Worm (Caenorhabditis elegans): Measurements from ENCODE around the gene C14C6.5.

C14C6.5 gene

ce11 chrV:501230-501629 lies 35.2 kb upstream of the C14C6.5 start, which contains the start of gene str-256:
TSS of gene str-256 (minus strand) at chrV:501330.
- TF ChIP-seq scrt-1 (GFP tag; IDR thresholded peaks at IDR 0.05) (no peak), hmg-4 (GFP tag; optimal IDR thresholded peaks at IDR 0.05) (no peak), ama-1 (optimal IDR thresholded peaks at IDR 0.05) (no peak)

ce11 chrV:502803-503273 lies 33.6 kb upstream of the C14C6.5 start, which contains the start of gene T01G6.10:
TSS of gene T01G6.10 (minus strand) at chrV:503223.
- TF ChIP-seq flt-1 (GFP tag; IDR thresholded peaks at IDR 0.05), result no peak
- TF ChIP-seq hnd-1 (tag; optimal IDR thresholded peaks at IDR 0.05), result no peak
- no peak for TF ChIP-seq hmg-4 (GFP tag; optimal IDR thresholded peaks at IDR 0.05)
- TF ChIP-seq B0310.2 (tag; optimal IDR thresholded peaks at IDR 0.05), result no peak
- no peak for TF ChIP-seq ceh-36 (tag; optimal IDR thresholded peaks at IDR 0.05)
- no peak for TF ChIP-seq tbx-11 (GFP tag; IDR thresholded peaks at IDR 0.05)
- TF ChIP-seq sea-1 (GFP tag; conservative IDR thresholded peaks at IDR 0.05), result no peak
- no peak for TF ChIP-seq ama-1 (optimal IDR thresholded peaks at IDR 0.05)
- TF ChIP-seq scrt-1 (GFP tag; IDR thresholded peaks at IDR 0.05), result no peak
- TF ChIP-seq ets-7 (tag; optimal IDR thresholded peaks at IDR 0.05), result no peak

ce11 chrV:503728-504127 lies 32.7 kb upstream of the C14C6.5 start, which contains the start of gene srlf-35:
TSS of gene srlf-35 (plus strand) at chrV:504028.
- no peak for TF ChIP-seq sea-1 (GFP tag; conservative IDR thresholded peaks at IDR 0.05)
- no peak for TF ChIP-seq hmbx-1 (tag; optimal IDR thresholded peaks at IDR 0.05)
- TF ChIP-seq flt-1 (GFP tag; IDR thresholded peaks at IDR 0.05), result no peak
- TF ChIP-seq ets-7 (tag; optimal IDR thresholded peaks at IDR 0.05), result no peak
- TF ChIP-seq F13C5.2 (tag; optimal IDR thresholded peaks at IDR 0.05), result no peak
- TF ChIP-seq tbx-37 (GFP tag; conservative IDR thresholded peaks at IDR 0.05), result no peak
- TF ChIP-seq ama-1 (optimal IDR thresholded peaks at IDR 0.05), result no peak
- no peak for TF ChIP-seq ceh-13 (GFP tag; optimal IDR thresholded peaks at IDR 0.05)
- TF ChIP-seq tbx-11 (GFP tag; IDR thresholded peaks at IDR 0.05), result no peak
- no peak for TF ChIP-seq aly-1 (tag; optimal IDR thresholded peaks at IDR 0.05)
- no peak for TF ChIP-seq ceh-36 (tag; optimal IDR thresholded peaks at IDR 0.05)
- TF ChIP-seq hnd-1 (tag; optimal IDR thresholded peaks at IDR 0.05), result no peak
- TF ChIP-seq B0310.2 (tag; optimal IDR thresholded peaks at IDR 0.05), result no peak
- TF ChIP-seq pes-1 (GFP tag; IDR thresholded peaks at IDR 0.05), result no peak
- no peak for TF ChIP-seq tra-4 (tag; optimal IDR thresholded peaks at IDR 0.05)
- TF ChIP-seq scrt-1 (GFP tag; IDR thresholded peaks at IDR 0.05), result no peak
- TF ChIP-seq hmg-4 (GFP tag; optimal IDR thresholded peaks at IDR 0.05), result no peak

ce11 chrV:505191-505590 lies 31.2 kb upstream of the C14C6.5 start, which contains the start of gene srlf-19:
TSS of gene srlf-19 (plus strand) at chrV:505491.
- no peak for TF ChIP-seq B0310.2 (tag; optimal IDR thresholded peaks at IDR 0.05)
- no peak for TF ChIP-seq flt-1 (GFP tag; IDR thresholded peaks at IDR 0.05)
- no peak for TF ChIP-seq F13C5.2 (tag; optimal IDR thresholded peaks at IDR 0.05)
- TF ChIP-seq pes-1 (GFP tag; IDR thresholded peaks at IDR 0.05), result no peak
- no peak for TF ChIP-seq ets-7 (tag; optimal IDR thresholded peaks at IDR 0.05)
- no peak for TF ChIP-seq ceh-36 (tag; optimal IDR thresholded peaks at IDR 0.05)
- no peak for TF ChIP-seq aly-1 (tag; optimal IDR thresholded peaks at IDR 0.05)
- TF ChIP-seq tbx-37 (GFP tag; conservative IDR thresholded peaks at IDR 0.05), result no peak
- TF ChIP-seq tra-4 (tag; optimal IDR thresholded peaks at IDR 0.05), result no peak
- no peak for TF ChIP-seq hmbx-1 (tag; optimal IDR thresholded peaks at IDR 0.05)
- no peak for TF ChIP-seq tbx-11 (GFP tag; IDR thresholded peaks at IDR 0.05)
- TF ChIP-seq ceh-13 (GFP tag; optimal IDR thresholded peaks at IDR 0.05), result no peak
- no peak for TF ChIP-seq sea-1 (GFP tag; conservative IDR thresholded peaks at IDR 0.05)
- TF ChIP-seq ama-1 (optimal IDR thresholded peaks at IDR 0.05), result no peak
- TF ChIP-seq scrt-1 (GFP tag; IDR thresholded peaks at IDR 0.05), result no peak
- no peak for TF ChIP-seq hnd-1 (tag; optimal IDR thresholded peaks at IDR 0.05)
- no peak for TF ChIP-seq hmg-4 (GFP tag; optimal IDR thresholded peaks at IDR 0.05)

- TF ChIP-seq hmbx-1 (tag; optimal IDR thresholded peaks at IDR 0.05) (no peak), sea-1 (GFP tag; conservative IDR thresholded peaks at IDR 0.05) (no peak), pes-1 (GFP tag; IDR thresholded peaks at IDR 0.05) (no peak), B0310.2 (tag; optimal IDR thresholded peaks at IDR 0.05) (no peak), tra-4 (tag; optimal IDR thresholded peaks at IDR 0.05) (no peak)
These were observed 24.0 kb upstream of the C14C6.5 start, which contains the start of gene srh-37 for ce11 chrV:512420-512819. TSS of gene srh-37 (minus strand) at chrV:512520.

ce11 chrV:519445-519844 lies 17.0 kb upstream of the C14C6.5 start, which contains the start of gene nhr-210:
TSS of gene nhr-210 (minus strand) at chrV:519545.
- no peak for TF ChIP-seq scrt-1 (GFP tag; IDR thresholded peaks at IDR 0.05)
- no peak for TF ChIP-seq ama-1 (optimal IDR thresholded peaks at IDR 0.05)
- no peak for TF ChIP-seq ets-7 (tag; optimal IDR thresholded peaks at IDR 0.05)
- no peak for TF ChIP-seq sea-1 (GFP tag; conservative IDR thresholded peaks at IDR 0.05)
- TF ChIP-seq F13C5.2 (tag; optimal IDR thresholded peaks at IDR 0.05), result no peak
- TF ChIP-seq tbx-11 (GFP tag; IDR thresholded peaks at IDR 0.05), result no peak
- TF ChIP-seq pes-1 (GFP tag; IDR thresholded peaks at IDR 0.05), result no peak
- no peak for TF ChIP-seq ceh-13 (GFP tag; optimal IDR thresholded peaks at IDR 0.05)
- no peak for TF ChIP-seq hmg-4 (GFP tag; optimal IDR thresholded peaks at IDR 0.05)
- TF ChIP-seq ceh-36 (tag; optimal IDR thresholded peaks at IDR 0.05), result no peak
- TF ChIP-seq B0310.2 (tag; optimal IDR thresholded peaks at IDR 0.05), result no peak
- TF ChIP-seq hmbx-1 (tag; optimal IDR thresholded peaks at IDR 0.05), result no peak
- TF ChIP-seq tbx-37 (GFP tag; conservative IDR thresholded peaks at IDR 0.05), result no peak
- no peak for TF ChIP-seq tra-4 (tag; optimal IDR thresholded peaks at IDR 0.05)
- no peak for TF ChIP-seq hnd-1 (tag; optimal IDR thresholded peaks at IDR 0.05)
- no peak for TF ChIP-seq aly-1 (tag; optimal IDR thresholded peaks at IDR 0.05)

ce11 chrV:521517-521916 lies 14.9 kb upstream of the C14C6.5 start, which contains the start of gene srw-107:
TSS of gene srw-107 (minus strand) at chrV:521617.
- no peak for TF ChIP-seq tbx-37 (GFP tag; conservative IDR thresholded peaks at IDR 0.05)
- TF ChIP-seq B0310.2 (tag; optimal IDR thresholded peaks at IDR 0.05), result no peak
- no peak for TF ChIP-seq aly-1 (tag; optimal IDR thresholded peaks at IDR 0.05)
- TF ChIP-seq ceh-13 (GFP tag; optimal IDR thresholded peaks at IDR 0.05), result no peak
- no peak for TF ChIP-seq hmbx-1 (tag; optimal IDR thresholded peaks at IDR 0.05)
- TF ChIP-seq flt-1 (GFP tag; IDR thresholded peaks at IDR 0.05), result no peak
- TF ChIP-seq F13C5.2 (tag; optimal IDR thresholded peaks at IDR 0.05), result no peak
- TF ChIP-seq tbx-11 (GFP tag; IDR thresholded peaks at IDR 0.05), result no peak
- TF ChIP-seq ets-7 (tag; optimal IDR thresholded peaks at IDR 0.05), result no peak
- no peak for TF ChIP-seq scrt-1 (GFP tag; IDR thresholded peaks at IDR 0.05)
- no peak for TF ChIP-seq ama-1 (optimal IDR thresholded peaks at IDR 0.05)
- no peak for TF ChIP-seq hmg-4 (GFP tag; optimal IDR thresholded peaks at IDR 0.05)
- TF ChIP-seq tra-4 (tag; optimal IDR thresholded peaks at IDR 0.05), result no peak
- TF ChIP-seq pes-1 (GFP tag; IDR thresholded peaks at IDR 0.05), result no peak
